Worm (Caenorhabditis elegans): ENCODE results near the gene fbxb-50.

DNA sequence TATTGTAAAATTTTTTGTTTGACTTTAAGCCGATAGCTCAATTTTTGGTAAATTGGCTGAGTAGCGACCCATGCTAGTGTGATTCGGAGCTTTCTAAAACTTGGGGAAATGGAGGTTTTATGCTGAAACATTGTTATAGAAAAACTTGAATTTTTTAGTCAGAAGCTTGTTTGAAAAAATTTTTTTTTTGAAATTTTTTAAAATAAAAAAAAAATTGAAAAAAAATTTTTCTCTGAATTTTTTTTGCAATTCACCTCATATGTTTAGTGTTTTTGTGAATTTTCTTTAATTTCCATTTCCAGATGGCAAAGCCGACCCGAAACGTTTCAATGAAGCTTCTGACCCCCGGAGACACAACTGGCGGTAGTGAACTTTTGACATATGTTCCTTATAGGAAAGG lies 27.2 kb upstream of the fbxb-50 start, which contains the start of gene Y51H7BR.4:
- TF ChIP-seq ceh-82 (tag; optimal IDR thresholded peaks at IDR 0.05) (no peak), R02D3.7 (tag; optimal IDR thresholded peaks at IDR 0.05) (no peak), aly-2 (tag; optimal IDR thresholded peaks at IDR 0.05) (no peak), nhr-11 (tag; optimal IDR thresholded peaks at IDR 0.05) (no peak), dmd-4 (tag; optimal IDR thresholded peaks at IDR 0.05) (no peak), ZK546.5 (tag; optimal IDR thresholded peaks at IDR 0.05) (no peak), skn-1 (tag; optimal IDR thresholded peaks at IDR 0.05) (no peak), ama-1 (optimal IDR thresholded peaks at IDR 0.05) (no peak), nhr-10 (tag; optimal IDR thresholded peaks at IDR 0.05) (no peak)
